Fruit fly (Drosophila melanogaster) S2 (cell line): ENCODE measurements around the gene shps.

ENCODE experiments used
- CG8478 ChIP-seq: fragments of >200 bp; optimal IDR thresholded peaks from 2 replicates; lab custom pipeline; 2018
- CTCF ChIP-seq, 2 experiments: fragments of >200 bp; optimal IDR thresholded peaks; 2 replicates each; lab custom pipeline; 2018

DNA sequence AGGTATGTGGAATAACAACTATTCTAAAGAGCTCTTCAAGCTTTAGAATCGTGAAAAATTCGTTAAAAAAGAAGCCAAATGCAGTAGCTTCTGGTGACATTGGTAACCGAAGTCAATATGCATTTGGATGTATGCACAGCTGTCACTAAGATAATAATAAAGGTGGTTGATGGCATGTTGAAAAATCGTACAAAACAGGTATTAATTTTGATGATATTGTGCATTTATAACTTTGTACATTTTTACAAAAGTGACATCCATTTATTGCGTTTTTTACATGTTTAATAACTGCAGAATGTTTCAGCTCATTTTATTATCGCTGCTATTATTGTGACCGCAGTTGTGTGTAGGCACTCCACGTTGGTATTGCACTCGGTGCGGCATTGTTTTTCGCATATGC lies 22.1 kb downstream of the shps start:
- no peak for TF ChIP-seq CG8478 (lab: Kevin White, UChicago)
- no peak for TF ChIP-seq CTCF (optimal IDR thresholded peaks at IDR 0.05; lab: Kevin White, UChicago)
